Worm (Caenorhabditis elegans) whole organism, L4/young adult: ENCODE data around the gene fbxc-44.

Source experiments
- W03F9.2 ChIP-seq: fragments of 150-350 bp; optimal IDR thresholded peaks from 2 replicates; lab custom pipeline; 2014; ENCODE audit warnings: missing biosample characterization, missing genetic modification characterization
- dao-5 ChIP-seq: sonication (generic microtip); optimal IDR thresholded peaks from 2 replicates; lab custom pipeline; 2016; ENCODE audit warnings: missing genotype, missing genetic modification characterization, moderate library complexity, missing compliant biosample characterization

DNA sequence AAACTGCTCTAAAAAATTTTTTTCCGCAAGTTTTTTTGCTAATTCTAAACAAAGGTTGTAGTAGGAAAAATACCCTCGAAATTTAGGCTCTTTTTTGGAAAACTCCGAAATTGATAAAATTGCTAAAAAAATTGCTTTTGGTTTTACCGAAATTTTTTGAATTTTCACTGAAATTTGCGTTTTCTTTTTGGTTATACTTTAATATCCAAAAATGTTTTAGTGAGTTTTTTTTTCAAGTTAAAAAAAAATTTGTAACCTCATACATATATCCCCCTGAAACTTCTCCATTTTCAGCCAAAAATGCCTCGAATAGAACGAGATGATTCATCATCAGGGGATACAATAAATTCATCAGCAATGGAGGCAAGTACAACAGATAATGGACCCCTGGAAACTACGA is 9.3 kb upstream of the fbxc-44 start, which contains the start of gene gpa-11:
- TF ChIP-seq W03F9.2 (tag; lab: Kevin White, UChicago) (no peak), dao-5 (tag; lab: Kevin White, UChicago) (no peak)
